Fruit fly (Drosophila melanogaster): ENCODE results near the gene CG16820.
A peak's percentile ranks its signal among the peaks of the same experiment; 100 is the strongest.

The CG16820 gene

DNA sequence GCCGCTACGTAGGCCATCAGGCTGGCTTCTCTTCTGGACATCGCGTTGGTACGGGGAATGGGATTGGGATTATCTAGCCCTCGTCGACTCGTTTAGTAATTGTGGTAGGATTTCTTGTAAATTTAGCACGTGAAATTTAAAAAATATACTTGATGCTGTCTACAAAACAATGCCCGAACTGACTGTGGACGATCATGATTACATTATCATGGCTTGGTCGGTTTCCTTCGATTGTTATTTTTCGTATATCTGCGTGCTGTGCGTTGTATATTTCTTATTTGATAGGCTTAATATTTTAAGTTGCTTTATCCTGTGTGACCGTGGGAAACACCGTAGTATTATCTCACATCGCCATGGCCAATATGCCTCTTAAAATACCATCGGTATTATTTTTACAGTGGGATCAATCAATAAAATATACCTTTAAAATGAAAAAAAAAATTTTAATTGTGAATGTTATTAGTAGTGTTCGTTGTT is 43.0 kb upstream of the CG16820 start, which contains the start of gene CG16972 (continued):
- TF ChIP-seq CG6854 (GFP tag; optimal IDR thresholded peaks at IDR 0.05) (no peak), maf-S (GFP tag; optimal IDR thresholded peaks at IDR 0.05) (no peak), CG7987 (GFP tag; optimal IDR thresholded peaks at IDR 0.05) (no peak), p53 (GFP tag; optimal IDR thresholded peaks at IDR 0.05) (no peak), YL-1 (GFP tag; optimal IDR thresholded peaks at IDR 0.05) (peak; percentile 5), CG12155 (GFP tag; optimal IDR thresholded peaks at IDR 0.05) (no peak), mld (GFP tag; IDR thresholded peaks at IDR 0.05; ENCODE audit: partially characterized antibody) (0 out of 3 replicates have a peak, but pooled peaks have one; percentile 29), CG16863 (GFP tag; optimal IDR thresholded peaks at IDR 0.05) (no peak), CG6689 (GFP tag; IDR thresholded peaks at IDR 0.05) (0 out of 2 replicates have a peak, but pooled peaks have one; percentile 12), Nf-YC (tag; optimal IDR thresholded peaks at IDR 0.05) (no peak), CG30403 (GFP tag; optimal IDR thresholded peaks at IDR 0.05) (peak; percentile 50), CG9437 (GFP tag; optimal IDR thresholded peaks at IDR 0.05) (peak; percentile 29), CG18011 (GFP tag; optimal IDR thresholded peaks at IDR 0.05) (no peak), pan (optimal IDR thresholded peaks at IDR 0.05) (no peak), pan (GFP tag; optimal IDR thresholded peaks at IDR 0.05 in 1 of 2, IDR thresholded peaks at IDR 0.05 in 1 of 2) (peak in 1 of 2 experiments; percentile 53), fu2 (GFP tag; optimal IDR thresholded peaks at IDR 0.05) (no peak), nmo (GFP tag; optimal IDR thresholded peaks at IDR 0.05) (no peak), HHEX (GFP tag; optimal IDR thresholded peaks at IDR 0.05) (no peak), CG6683 (GFP tag; optimal IDR thresholded peaks at IDR 0.05) (no peak), lov (optimal IDR thresholded peaks at IDR 0.05) (no peak), lov (GFP tag; IDR thresholded peaks at IDR 0.05) (no peak), MBD-R2 (GFP tag; IDR thresholded peaks at IDR 0.05) (peak; percentile 44), E2f1 (GFP tag; IDR thresholded peaks at IDR 0.05) (no peak; the same call in 1 of the 2 replicates), toy (GFP tag; IDR thresholded peaks at IDR 0.05) (no peak), D19B (GFP tag; optimal IDR thresholded peaks at IDR 0.05) (no peak), CG13775 (GFP tag; optimal IDR thresholded peaks at IDR 0.05) (no peak), phol (tag; optimal IDR thresholded peaks at IDR 0.05) (no peak), schlank (tag; optimal IDR thresholded peaks at IDR 0.05) (no peak), Atf-2 (GFP tag; optimal IDR thresholded peaks at IDR 0.05) (no peak), CG4730 (GFP tag; IDR thresholded peaks at IDR 0.05) (no peak), CG14014 (GFP tag; IDR thresholded peaks at IDR 0.05) (0 out of 2 replicates have a peak, but pooled peaks have one; percentile 13), NFAT (GFP tag; IDR thresholded peaks at IDR 0.05) (no peak), Poxn (GFP tag; IDR thresholded peaks at IDR 0.05) (no peak), PHDP (tag; optimal IDR thresholded peaks at IDR 0.05) (no peak), nerfin-1 (tag; optimal IDR thresholded peaks at IDR 0.05) (no peak), ab (GFP tag; optimal IDR thresholded peaks at IDR 0.05) (no peak), vfl (GFP tag; optimal IDR thresholded peaks at IDR 0.05) (no peak), bab2 (GFP tag; optimal IDR thresholded peaks at IDR 0.05) (no peak), Abd-B (GFP tag; optimal IDR thresholded peaks at IDR 0.05) (no peak)

DNA sequence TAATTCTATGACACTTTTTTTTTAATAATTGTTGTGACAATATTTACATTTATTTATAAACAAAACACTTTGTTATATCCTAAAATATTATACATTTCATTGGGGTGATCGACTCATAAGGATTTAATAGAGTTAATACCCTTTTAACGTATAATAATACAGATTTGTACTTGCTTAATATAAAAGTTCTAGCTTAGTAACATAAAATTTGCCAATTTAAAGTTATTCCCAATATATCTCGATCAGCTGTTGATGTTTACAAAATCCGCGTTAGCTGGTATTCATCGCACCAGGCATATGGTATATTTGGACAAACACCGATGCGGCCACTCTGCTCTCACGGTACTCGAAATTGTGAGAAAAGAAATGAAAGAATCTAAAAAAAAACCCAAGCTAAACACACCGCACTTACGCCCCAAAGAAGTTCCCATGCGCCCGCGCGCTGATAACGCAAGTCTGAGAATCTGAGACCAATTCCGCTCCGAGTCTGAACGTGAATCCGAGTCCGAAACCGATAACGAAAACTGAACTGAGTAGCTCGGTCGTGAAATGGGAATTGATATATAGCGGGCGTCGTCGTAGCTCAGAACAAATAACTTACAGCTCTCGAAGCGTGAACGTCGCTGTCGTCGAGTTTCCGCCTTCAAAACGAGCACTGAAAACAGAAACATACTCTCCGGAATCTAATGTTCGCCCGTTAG is 42.4 kb upstream of the CG16820 start, which contains the start of gene Pect:
Gene Pect (plus strand): TSS at position 326 of the 701 bp plus-strand sequence.
- peak; percentile 66 for TF ChIP-seq Fer1 (GFP tag; optimal IDR thresholded peaks at IDR 0.05)
- TF ChIP-seq unpg (GFP tag; optimal IDR thresholded peaks at IDR 0.05), result no peak
- peak; percentile 15; the same call in 1 of the 3 replicates for TF ChIP-seq CG34422 (GFP tag; IDR thresholded peaks at IDR 0.05)
- peak; percentile 60; the same call in 1 of the 2 replicates for TF ChIP-seq CG32532 (GFP tag; IDR thresholded peaks at IDR 0.05)
- TF ChIP-seq Awh (GFP tag; IDR thresholded peaks at IDR 0.05), result no peak
- TF ChIP-seq Trl (optimal IDR thresholded peaks at IDR 0.05), result peak in 1 of 2 experiments; percentile 66
- TF ChIP-seq Trl (GFP tag; optimal IDR thresholded peaks at IDR 0.05), result no peak
- TF ChIP-seq cato (GFP tag; optimal IDR thresholded peaks at IDR 0.05; ENCODE audit: borderline replicate concordance), result no peak
- TF ChIP-seq E2f2 (GFP tag; IDR thresholded peaks at IDR 0.05), result 0 out of 2 replicates have a peak, but pooled peaks have one; percentile 6
- peak; percentile 73 for TF ChIP-seq nmo (GFP tag; optimal IDR thresholded peaks at IDR 0.05)
- no peak for TF ChIP-seq Bdp1 (GFP tag; optimal IDR thresholded peaks at IDR 0.05)
- no peak for TF ChIP-seq nom (GFP tag; optimal IDR thresholded peaks at IDR 0.05)
- no peak for TF ChIP-seq NK7.1 (GFP tag; optimal IDR thresholded peaks at IDR 0.05)
- TF ChIP-seq Vsx1 (GFP tag; optimal IDR thresholded peaks at IDR 0.05), result no peak

Measured in whole organism, embryonic.